Fruit fly (Drosophila melanogaster): Measurements from ENCODE around the gene btz.

The btz gene

dm6 chr3R:27677174-27677726 is 22.9 kb upstream of the btz start, which contains the start of gene Hsdl2 (continued):
- peak; percentile 84 for TF ChIP-seq CG10669 (GFP tag; optimal IDR thresholded peaks at IDR 0.05)
- peak; percentile 98 for TF ChIP-seq svp (GFP tag)
- peak; percentile 78 for TF ChIP-seq eg (GFP tag; IDR thresholded peaks at IDR 0.05)
- TF ChIP-seq Hr38 (GFP tag; optimal IDR thresholded peaks at IDR 0.05), result no peak
- peak; percentile 68 for TF ChIP-seq CG8319 (GFP tag; optimal IDR thresholded peaks at IDR 0.05)
- peak; percentile 36 for TF ChIP-seq CG31627 (GFP tag; optimal IDR thresholded peaks at IDR 0.05)
- peak; percentile 95 for TF ChIP-seq CG9139 (GFP tag; optimal IDR thresholded peaks at IDR 0.05)
- TF ChIP-seq fd85E (GFP tag; optimal IDR thresholded peaks at IDR 0.05), result peak; percentile 72
- no peak for TF ChIP-seq Gug (GFP tag; IDR thresholded peaks at IDR 0.05)
- peak; percentile 47 for TF ChIP-seq Hr4 (GFP tag; optimal IDR thresholded peaks at IDR 0.05)
- TF ChIP-seq Sox14 (GFP tag; optimal IDR thresholded peaks at IDR 0.05), result peak; percentile 50
- TF ChIP-seq net (GFP tag; optimal IDR thresholded peaks at IDR 0.05), result peak; percentile 81
- peak; percentile 73 for TF ChIP-seq CG11762 (GFP tag; optimal IDR thresholded peaks at IDR 0.05; ENCODE audit: insufficient read depth)
- TF ChIP-seq vri (GFP tag; optimal IDR thresholded peaks at IDR 0.05), result no peak
- peak; percentile 44 for TF ChIP-seq Smox (GFP tag; optimal IDR thresholded peaks at IDR 0.05)
- TF ChIP-seq CG6163 (GFP tag; IDR thresholded peaks at IDR 0.05), result peak; percentile 56; the same call in 2 of the 3 replicates
- TF ChIP-seq pdm3 (GFP tag; optimal IDR thresholded peaks at IDR 0.05), result peak; percentile 56
- TF ChIP-seq CG10631 (GFP tag; optimal IDR thresholded peaks at IDR 0.05), result no peak
- peak; percentile 67 for TF ChIP-seq Ets96B (tag; optimal IDR thresholded peaks at IDR 0.05)
- TF ChIP-seq Met (GFP tag; optimal IDR thresholded peaks at IDR 0.05), result peak; percentile 40
- TF ChIP-seq CG7368 (GFP tag; optimal IDR thresholded peaks at IDR 0.05), result peak; percentile 79
- TF ChIP-seq CG6276 (GFP tag; optimal IDR thresholded peaks at IDR 0.05), result peak; percentile 97
- TF ChIP-seq acj6 (GFP tag; optimal IDR thresholded peaks at IDR 0.05), result peak; percentile 29
- TF ChIP-seq achi (GFP tag; optimal IDR thresholded peaks at IDR 0.05), result peak; percentile 63
- TF ChIP-seq CG6808 (GFP tag; optimal IDR thresholded peaks at IDR 0.05), result peak; percentile 93
- peak; percentile 92 for TF ChIP-seq CG16779 (tag; optimal IDR thresholded peaks at IDR 0.05)
- no peak for TF ChIP-seq CG11294 (GFP tag; IDR thresholded peaks at IDR 0.05)
- TF ChIP-seq Sox102F (GFP tag; optimal IDR thresholded peaks at IDR 0.05), result peak; percentile 48
- TF ChIP-seq fkh (GFP tag; optimal IDR thresholded peaks at IDR 0.05), result no peak
- TF ChIP-seq dsx (GFP tag; optimal IDR thresholded peaks at IDR 0.05; ENCODE audit: poor library complexity, severe bottlenecking), result peak; percentile 59
- peak; percentile 98 for TF ChIP-seq CG6854 (GFP tag; optimal IDR thresholded peaks at IDR 0.05)
- peak; percentile 86 for TF ChIP-seq spab (GFP tag; optimal IDR thresholded peaks at IDR 0.05)
- peak; percentile 79 for TF ChIP-seq Lpt (GFP tag; optimal IDR thresholded peaks at IDR 0.05)
- TF ChIP-seq cyc (GFP tag; optimal IDR thresholded peaks at IDR 0.05), result peak; percentile 51
- TF ChIP-seq CG4318 (GFP tag; optimal IDR thresholded peaks at IDR 0.05), result no peak

- no peak for TF ChIP-seq net (GFP tag; optimal IDR thresholded peaks at IDR 0.05)
- TF ChIP-seq CG31627 (GFP tag; optimal IDR thresholded peaks at IDR 0.05), result no peak
- TF ChIP-seq Smox (GFP tag; optimal IDR thresholded peaks at IDR 0.05), result no peak
- no peak for TF ChIP-seq CG15336 (GFP tag; IDR thresholded peaks at IDR 0.05)
- no peak for TF ChIP-seq Blimp-1 (GFP tag; optimal IDR thresholded peaks at IDR 0.05)
- peak; percentile 19 for TF ChIP-seq Sox14 (GFP tag; optimal IDR thresholded peaks at IDR 0.05)
- no peak for TF ChIP-seq Hr39 (GFP tag; optimal IDR thresholded peaks at IDR 0.05)
- TF ChIP-seq lz (GFP tag; optimal IDR thresholded peaks at IDR 0.05), result no peak
- TF ChIP-seq Met (GFP tag; optimal IDR thresholded peaks at IDR 0.05), result no peak
- TF ChIP-seq CG8319 (GFP tag; optimal IDR thresholded peaks at IDR 0.05), result no peak
- no peak for TF ChIP-seq CG10631 (GFP tag; optimal IDR thresholded peaks at IDR 0.05)
- no peak for TF ChIP-seq fkh (GFP tag; optimal IDR thresholded peaks at IDR 0.05)
- TF ChIP-seq OdsH (GFP tag; optimal IDR thresholded peaks at IDR 0.05), result no peak
- no peak for TF ChIP-seq CG3032 (tag; optimal IDR thresholded peaks at IDR 0.05)
- no peak for TF ChIP-seq CG1621 (tag; optimal IDR thresholded peaks at IDR 0.05)
- TF ChIP-seq Ets21C (GFP tag; optimal IDR thresholded peaks at IDR 0.05), result no peak
- TF ChIP-seq esn (GFP tag; optimal IDR thresholded peaks at IDR 0.05), result no peak
- TF ChIP-seq svp (GFP tag), result peak; percentile 49
- no peak for TF ChIP-seq CG34406 (GFP tag; optimal IDR thresholded peaks at IDR 0.05)
- TF ChIP-seq Lpt (GFP tag; optimal IDR thresholded peaks at IDR 0.05), result no peak
- peak; percentile 35 for TF ChIP-seq Eip78C (GFP tag)
- TF ChIP-seq fd59A (GFP tag; optimal IDR thresholded peaks at IDR 0.05), result no peak
Observed at dm6 chr3R:27679019-27679418, 21.1 kb upstream of the btz start, which contains the start of gene CG12883. CG12883 (plus strand) TSS chr3R:27679291.
